Worm (Caenorhabditis elegans) whole organism, L1 larva: Measurements from ENCODE around the gene Y116A8C.33.

Experiments used
- C04F5.9 ChIP-seq: sonication (generic microtip); optimal IDR thresholded peaks from 2 replicates; lab custom pipeline; 2016; ENCODE audit warnings: missing genetic modification characterization, missing compliant biosample characterization
- C16A3.4 ChIP-seq: fragments of 150-350 bp; optimal IDR thresholded peaks from 2 replicates; lab custom pipeline; 2014; ENCODE audit warnings: missing biosample characterization, missing genetic modification characterization
- C34B4.2 ChIP-seq: sonication (generic microtip); optimal IDR thresholded peaks from 2 replicates; lab custom pipeline; 2017; ENCODE audit warnings: mild to moderate bottlenecking, missing genetic modification characterization, missing compliant biosample characterization
- aha-1 ChIP-seq: fragments of 150-350 bp; optimal IDR thresholded peaks from 2 replicates; lab custom pipeline; 2014; ENCODE audit warnings: missing biosample characterization, missing genetic modification characterization
- blmp-1 ChIP-seq: fragments of 150-350 bp; optimal IDR thresholded peaks from 2 replicates; lab custom pipeline; 2014; ENCODE audit warnings: missing biosample characterization, missing genetic modification characterization
- ceh-63 ChIP-seq: fragments of 200-800 bp; sonication (Bioruptor generic); optimal IDR thresholded peaks from 2 replicates; lab custom pipeline; 2018; ENCODE audit warnings: mild to moderate bottlenecking, missing genetic modification characterization, missing compliant biosample characterization
- ceh-88 ChIP-seq: fragments of 200-800 bp; sonication (Bioruptor generic); IDR thresholded peaks from 2 replicates; pipeline ENCODE4 v1.3.6; 2022; ENCODE audit warnings: missing genetic modification characterization, missing compliant biosample characterization
- efl-1 ChIP-seq, 4 experiments: fragments of 150-350 bp; optimal IDR thresholded peaks in 3 of 4; peaks in 1 of 4; 1 replicate in 1 of 4; 2 replicates in 3 of 4; lab custom pipeline; 2014; ENCODE audit warnings: missing biosample characterization in 2 of 4, missing genetic modification characterization in 2 of 4, missing genetic modification reagents in 2 of 4
- egl-27 ChIP-seq, 2 experiments: fragments of 150-350 bp in 1 of 2; sonication (generic microtip); optimal IDR thresholded peaks; 3 replicates each; lab custom pipeline; 2017 to 2018; ENCODE audit warnings: missing biosample characterization in 2 of 2, missing genetic modification characterization in 2 of 2, missing genetic modification reagents in 2 of 2
- fos-1 ChIP-seq: fragments of 150-350 bp; optimal IDR thresholded peaks from 2 replicates; lab custom pipeline; 2014; ENCODE audit warnings: missing biosample characterization, missing genetic modification characterization
- hpl-2 ChIP-seq: fragments of 150-350 bp; optimal IDR thresholded peaks from 2 replicates; lab custom pipeline; 2014; ENCODE audit warnings: missing biosample characterization, missing genetic modification reagents, missing genetic modification characterization
- isw-1 ChIP-seq: fragments of 200-800 bp; sonication (Bioruptor generic); IDR thresholded peaks from 2 replicates; pipeline ENCODE4 v1.3.6; 2022; ENCODE audit warnings: missing genetic modification characterization, missing compliant biosample characterization
- lin-13 ChIP-seq: fragments of 150-350 bp; optimal IDR thresholded peaks from 2 replicates; lab custom pipeline; 2014; ENCODE audit warnings: missing biosample characterization, missing genetic modification reagents, missing genetic modification characterization
- lin-15B ChIP-seq: fragments of 150-350 bp; sonication (generic microtip); optimal IDR thresholded peaks from 3 replicates; lab custom pipeline; 2014; ENCODE audit warnings: missing biosample characterization, missing genetic modification characterization
- lin-35 ChIP-seq, 2 experiments: fragments of 150-350 bp; optimal IDR thresholded peaks; 2 replicates each; lab custom pipeline; 2014; ENCODE audit warnings: missing biosample characterization in 2 of 2, missing genetic modification characterization in 2 of 2, missing genetic modification reagents in 2 of 2
- lin-39 ChIP-seq: fragments of 150-350 bp; optimal IDR thresholded peaks from 2 replicates; lab custom pipeline; 2014; ENCODE audit warnings: missing biosample characterization, missing genetic modification reagents, missing genetic modification characterization
- lsy-2 ChIP-seq, 2 experiments: fragments of 150-350 bp; optimal IDR thresholded peaks; 2 replicates each; lab custom pipeline; 2014; ENCODE audit warnings: missing biosample characterization in 2 of 2, missing genetic modification characterization in 2 of 2
- mab-9 ChIP-seq: fragments of 200-800 bp; sonication (Bioruptor generic); IDR thresholded peaks from 2 replicates; pipeline ENCODE4 v1.3.6; 2022; ENCODE audit warnings: missing genetic modification reagents, missing genetic modification characterization, missing compliant biosample characterization
- mef-2 ChIP-seq: fragments of 150-350 bp; optimal IDR thresholded peaks from 2 replicates; lab custom pipeline; 2014; ENCODE audit warnings: missing biosample characterization, missing genetic modification characterization
- mep-1 ChIP-seq: fragments of 150-350 bp; optimal IDR thresholded peaks from 2 replicates; lab custom pipeline; 2014; ENCODE audit warnings: missing biosample characterization, missing genetic modification characterization
- nhr-19 ChIP-seq: fragments of 200-800 bp; sonication (Bioruptor generic); conservative IDR thresholded peaks from 2 replicates; pipeline ENCODE4 v1.3.6; 2022; ENCODE audit warnings: missing genetic modification characterization, missing compliant biosample characterization
- nhr-237 ChIP-seq: fragments of 150-350 bp; optimal IDR thresholded peaks from 2 replicates; lab custom pipeline; 2014; ENCODE audit warnings: missing biosample characterization, missing genetic modification characterization
- nhr-47 ChIP-seq: sonication (generic microtip); optimal IDR thresholded peaks from 2 replicates; lab custom pipeline; 2016; ENCODE audit warnings: mild to moderate bottlenecking, missing genetic modification characterization, moderate library complexity, missing compliant biosample characterization
- nhr-71 ChIP-seq: sonication (generic microtip); optimal IDR thresholded peaks from 2 replicates; lab custom pipeline; 2016; ENCODE audit warnings: mild to moderate bottlenecking, missing genetic modification characterization, moderate library complexity, missing compliant biosample characterization
- nhr-76 ChIP-seq: sonication (generic microtip); optimal IDR thresholded peaks from 2 replicates; lab custom pipeline; 2017; ENCODE audit warnings: missing biosample characterization, missing genetic modification characterization
- nhr-77 ChIP-seq: fragments of 150-350 bp; optimal IDR thresholded peaks from 2 replicates; lab custom pipeline; 2014; ENCODE audit warnings: missing biosample characterization, missing genetic modification characterization
- nhr-84 ChIP-seq: sonication (generic microtip); optimal IDR thresholded peaks from 2 replicates; lab custom pipeline; 2017; ENCODE audit warnings: missing biosample characterization, missing genetic modification characterization
- nhr-85 ChIP-seq: sonication (generic microtip); peaks from one replicate; lab custom pipeline; 2016; ENCODE audit warnings: missing genetic modification characterization, inconsistent platforms, missing compliant biosample characterization
- nhr-90 ChIP-seq: sonication (generic microtip); optimal IDR thresholded peaks from 2 replicates; lab custom pipeline; 2016; ENCODE audit warnings: mild to moderate bottlenecking, missing genetic modification characterization, missing compliant biosample characterization; ENCODE audit not compliant: poor library complexity
- rnt-1 ChIP-seq: sonication (generic microtip); optimal IDR thresholded peaks from 2 replicates; lab custom pipeline; 2016; ENCODE audit warnings: mild to moderate bottlenecking, missing genetic modification characterization, moderate library complexity, missing compliant biosample characterization
- skn-1 ChIP-seq: fragments of 150-350 bp; optimal IDR thresholded peaks from 2 replicates; lab custom pipeline; 2014; ENCODE audit warnings: missing biosample characterization, missing genetic modification characterization
- sox-4 ChIP-seq: sonication (generic microtip); optimal IDR thresholded peaks from 2 replicates; lab custom pipeline; 2016; ENCODE audit warnings: missing genetic modification characterization, missing compliant biosample characterization
- swsn-7 ChIP-seq: sonication (generic microtip); optimal IDR thresholded peaks from 2 replicates; lab custom pipeline; 2016; ENCODE audit warnings: missing genetic modification characterization, missing compliant biosample characterization
- tbx-2 ChIP-seq: sonication (generic microtip); optimal IDR thresholded peaks from 2 replicates; lab custom pipeline; 2016; ENCODE audit warnings: missing genetic modification characterization, missing compliant biosample characterization
- unc-86 ChIP-seq: sonication (generic microtip); optimal IDR thresholded peaks from 2 replicates; lab custom pipeline; 2016; ENCODE audit warnings: missing genetic modification characterization, missing compliant biosample characterization
- unc-98 ChIP-seq: fragments of 200-800 bp; sonication (Bioruptor generic); IDR thresholded peaks from 2 replicates; pipeline ENCODE4 v1.3.6; 2022; ENCODE audit warnings: missing genetic modification characterization, missing compliant biosample characterization
- ztf-4 ChIP-seq: fragments of 150-350 bp; optimal IDR thresholded peaks from 2 replicates; lab custom pipeline; 2014; ENCODE audit warnings: missing biosample characterization, missing genetic modification characterization

Y116A8C.33 gene

ce11 chrIV:17087384-17088099, 24.4 kb upstream of the Y116A8C.33 start, which contains the start of the genes snx-13 and snr-1 (continued):
- TF ChIP-seq hpl-2 (GFP tag; lab: Kevin White, UChicago) = no peak
- TF ChIP-seq lsy-2 (tag; optimal IDR thresholded peaks at IDR 0.05; lab: Kevin White, UChicago) = peak; percentile 78 to 80
- peak; percentile 90 for TF ChIP-seq lin-15B (tag; lab: Kevin White, UChicago)
- peak; percentile 51 for TF ChIP-seq C04F5.9 (tag; lab: Kevin White, UChicago)
- TF ChIP-seq unc-86 (tag; lab: Kevin White, UChicago) = peak; percentile 77
- TF ChIP-seq nhr-71 (tag; lab: Kevin White, UChicago) = peak; percentile 90
- TF ChIP-seq ceh-88 (GFP tag; lab: Robert Waterston, UW) = peak; percentile 87
- TF ChIP-seq egl-27 (tag; optimal IDR thresholded peaks at IDR 0.05; lab: Kevin White, UChicago) = no peak
- TF ChIP-seq skn-1 = peak; percentile 42
- peak; percentile 84 for TF ChIP-seq tbx-2
- peak; percentile 73 to 85 for TF ChIP-seq lin-35 (GFP tag; optimal IDR thresholded peaks at IDR 0.05; lab: Kevin White, UChicago)
- peak; percentile 55 for TF ChIP-seq lin-13 (GFP tag; lab: Kevin White, UChicago)
- no peak for TF ChIP-seq nhr-237 (tag; lab: Kevin White, UChicago)
- peak; percentile 84 for TF ChIP-seq C16A3.4 (tag; lab: Kevin White, UChicago)
- TF ChIP-seq fos-1 (tag; lab: Kevin White, UChicago) = peak; percentile 61
- TF ChIP-seq nhr-77 = peak; percentile 13
- TF ChIP-seq ztf-4 = peak; percentile 41
- TF ChIP-seq nhr-47 = peak; percentile 90
- TF ChIP-seq aha-1 = no peak
- peak; percentile 58 for TF ChIP-seq sox-4 (tag; lab: Kevin White, UChicago)
- no peak for TF ChIP-seq C34B4.2 (tag; lab: Kevin White, UChicago)
- TF ChIP-seq blmp-1 (tag; lab: Kevin White, UChicago) = peak; percentile 21
- peak; percentile 78 for TF ChIP-seq swsn-7 (tag; lab: Kevin White, UChicago)
- peak; percentile 89 for TF ChIP-seq rnt-1 (tag; lab: Kevin White, UChicago)
- TF ChIP-seq mef-2 = peak; percentile 25
- TF ChIP-seq, all 84 proteins: peak for 55

DNA sequence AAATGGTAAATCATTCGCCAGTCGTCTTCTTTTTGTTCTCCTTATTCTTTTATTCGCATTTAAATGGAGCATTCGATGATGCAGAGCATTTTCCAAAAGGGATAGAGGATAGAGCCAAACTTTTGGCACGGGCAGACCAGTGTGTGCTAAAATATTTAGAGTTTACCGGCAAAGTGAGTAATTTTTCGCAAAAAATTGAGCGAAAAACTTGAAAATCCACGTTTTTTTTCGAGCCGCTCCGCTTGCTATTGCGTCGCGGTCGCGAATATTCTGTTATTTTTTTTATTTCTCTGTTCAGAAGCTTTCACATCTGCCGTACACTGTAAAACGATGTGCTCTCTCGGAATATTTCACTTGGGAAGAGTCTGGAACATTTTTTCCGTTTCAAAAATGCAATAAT, 23.1 kb upstream of the Y116A8C.33 start, which contains the start of gene Y116A8C.43:
Gene Y116A8C.43, plus strand, starts transcription at position 3 of the 400 bp plus-strand sequence.
- TF ChIP-seq nhr-85 (tag; lab: Kevin White, UChicago) = no peak
- TF ChIP-seq nhr-90 (tag; lab: Kevin White, UChicago) = peak; percentile 9
- TF ChIP-seq unc-98 (GFP tag; lab: Robert Waterston, UW) = no peak
- peak; percentile 0 for TF ChIP-seq ztf-4
- TF ChIP-seq efl-1 (optimal IDR thresholded peaks at IDR 0.05; lab: Kevin White, UChicago) = no peak
- TF ChIP-seq efl-1 (GFP tag; optimal IDR thresholded peaks at IDR 0.05 in 1 of 2; lab: Kevin White, UChicago) = peak in 1 of 2 experiments; percentile 31
- no peak for TF ChIP-seq ceh-63
- TF ChIP-seq unc-86 (tag; lab: Kevin White, UChicago) = no peak
- TF ChIP-seq, all 84 proteins: peak for 3

DNA sequence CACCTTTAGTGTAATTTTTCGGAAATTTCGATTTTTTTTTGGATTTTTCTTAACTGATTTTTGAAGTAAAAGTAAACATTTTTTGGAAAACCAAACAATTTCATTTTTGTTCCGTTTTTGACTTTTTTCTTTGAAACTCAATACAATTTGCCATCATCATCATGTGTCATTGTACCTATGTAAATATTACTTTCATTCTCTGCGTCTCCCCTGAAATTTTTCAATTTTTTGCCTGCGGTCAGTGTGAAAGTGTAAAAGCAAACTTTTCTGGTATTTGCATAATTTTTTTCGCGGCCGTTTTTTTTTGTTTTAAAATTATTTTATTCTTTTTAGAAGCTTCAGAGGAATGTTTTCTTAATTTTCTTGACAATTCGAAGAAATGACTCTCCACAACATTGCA, 18.2 kb upstream of the Y116A8C.33 start, which contains the start of gene Y116A8C.29:
Gene Y116A8C.29, plus strand, starts transcription at position 328 of the 400 bp plus-strand sequence.
- TF ChIP-seq lin-15B (tag; lab: Kevin White, UChicago) (no peak), nhr-19 (GFP tag; lab: Robert Waterston, UW) (no peak), nhr-84 (no peak), isw-1 (GFP tag; lab: Robert Waterston, UW) (no peak), lin-39 (tag; lab: Kevin White, UChicago) (no peak), nhr-76 (tag; lab: Kevin White, UChicago) (no peak), skn-1 (no peak), mab-9 (no peak), ceh-63 (no peak), lin-35 (GFP tag; optimal IDR thresholded peaks at IDR 0.05; lab: Kevin White, UChicago) (peak in 1 of 2 experiments; percentile 24), fos-1 (tag; lab: Kevin White, UChicago) (no peak), mep-1 (tag; lab: Kevin White, UChicago) (peak; percentile 2), sox-4 (tag; lab: Kevin White, UChicago) (no peak), efl-1 (optimal IDR thresholded peaks at IDR 0.05; lab: Kevin White, UChicago) (no peak), efl-1 (GFP tag; optimal IDR thresholded peaks at IDR 0.05 in 1 of 2; lab: Kevin White, UChicago) (peak in 1 of 2 experiments; percentile 89)
